Worm (Caenorhabditis elegans): ENCODE data around the gene C17B7.9.

Gene C17B7.9

DNA sequence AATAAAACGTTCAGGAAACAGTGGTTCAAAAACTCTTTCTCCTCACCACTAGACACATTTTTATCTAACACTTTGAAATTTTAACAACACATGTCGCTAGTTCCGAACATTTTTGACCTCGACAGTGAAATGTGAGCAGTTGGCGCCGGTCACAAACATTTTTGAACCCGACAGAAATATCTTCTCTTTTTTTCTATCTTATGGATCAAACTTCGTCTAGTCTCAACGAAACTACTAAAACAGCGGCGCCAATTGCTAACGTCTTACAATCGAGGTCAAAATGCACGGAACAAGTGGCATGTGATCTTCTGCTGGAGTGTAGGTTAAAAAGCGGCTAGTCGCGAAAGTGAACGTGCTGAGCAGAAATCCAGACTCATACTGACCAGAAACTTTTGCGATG is 12.1 kb upstream of the C17B7.9 start (continued):
- no peak for TF ChIP-seq F49E8.2 (tag; optimal IDR thresholded peaks at IDR 0.05; ENCODE audit: borderline replicate concordance)
- no peak for TF ChIP-seq lin-29 (GFP tag; IDR thresholded peaks at IDR 0.05)
- TF ChIP-seq spr-1 (tag; optimal IDR thresholded peaks at IDR 0.05), result no peak
- no peak for TF ChIP-seq nhr-42 (GFP tag; IDR thresholded peaks at IDR 0.05)
- TF ChIP-seq dpl-1 (GFP tag; optimal IDR thresholded peaks at IDR 0.05), result no peak
- no peak for TF ChIP-seq sdz-12 (GFP tag; optimal IDR thresholded peaks at IDR 0.05)
- no peak for TF ChIP-seq gei-8 (GFP tag; optimal IDR thresholded peaks at IDR 0.05)
- TF ChIP-seq F37D6.2 (tag; optimal IDR thresholded peaks at IDR 0.05), result no peak
- no peak for TF ChIP-seq nhr-10 (tag; optimal IDR thresholded peaks at IDR 0.05)
- 0 out of 2 replicates have a peak, but pooled peaks have one; percentile 75 for TF ChIP-seq ceh-20 (GFP tag; IDR thresholded peaks at IDR 0.05)
- no peak for TF ChIP-seq saeg-2 (GFP tag; IDR thresholded peaks at IDR 0.05)
- TF ChIP-seq set-16 (GFP tag; IDR thresholded peaks at IDR 0.05), result no peak
- no peak for TF ChIP-seq fos-1 (tag; optimal IDR thresholded peaks at IDR 0.05)
- no peak for TF ChIP-seq mes-2 (tag; optimal IDR thresholded peaks at IDR 0.05; ENCODE audit: poor library complexity, severe bottlenecking)
- TF ChIP-seq F10B5.3 (tag; optimal IDR thresholded peaks at IDR 0.05), result no peak
- no peak for TF ChIP-seq ctbp-1 (GFP tag; IDR thresholded peaks at IDR 0.05)
- no peak for TF ChIP-seq aly-2 (tag; optimal IDR thresholded peaks at IDR 0.05)
- no peak for TF ChIP-seq egl-43 (GFP tag; IDR thresholded peaks at IDR 0.05)
- TF ChIP-seq ztf-7 (tag; optimal IDR thresholded peaks at IDR 0.05), result no peak
- no peak for TF ChIP-seq vab-7 (GFP tag; IDR thresholded peaks at IDR 0.05)
- no peak for TF ChIP-seq T20F7.1 (GFP tag; optimal IDR thresholded peaks at IDR 0.05)
- no peak for TF ChIP-seq pqm-1 (tag; optimal IDR thresholded peaks at IDR 0.05)
- no peak for TF ChIP-seq mep-1 (tag; optimal IDR thresholded peaks at IDR 0.05)
- TF ChIP-seq unc-62 (GFP tag; optimal IDR thresholded peaks at IDR 0.05 in 1 of 2), result peak in 1 of 2 experiments; percentile 88
- TF ChIP-seq unc-62 (tag; optimal IDR thresholded peaks at IDR 0.05), result no peak
- no peak for TF ChIP-seq ces-1 (GFP tag; optimal IDR thresholded peaks at IDR 0.05)
- TF ChIP-seq ceh-32 (tag; optimal IDR thresholded peaks at IDR 0.05; ENCODE audit: poor library complexity), result no peak
- TF ChIP-seq egl-27 (tag; optimal IDR thresholded peaks at IDR 0.05), result no peak
- no peak for TF ChIP-seq cey-2 (tag; optimal IDR thresholded peaks at IDR 0.05; ENCODE audit: borderline replicate concordance, insufficient read depth)
- peak; percentile 17 for TF ChIP-seq hlh-30 (tag; optimal IDR thresholded peaks at IDR 0.05; ENCODE audit: insufficient read depth)
- TF ChIP-seq snpc-1.2 (GFP tag; IDR thresholded peaks at IDR 0.05), result no peak
- no peak for TF ChIP-seq mdl-1 (tag; optimal IDR thresholded peaks at IDR 0.05)
- no peak for TF ChIP-seq snpc-4 (tag; optimal IDR thresholded peaks at IDR 0.05)
- no peak for TF ChIP-seq fkh-10 (GFP tag; optimal IDR thresholded peaks at IDR 0.05)
- no peak for TF ChIP-seq lin-15B (tag; optimal IDR thresholded peaks at IDR 0.05)
- no peak for TF ChIP-seq zip-2 (tag; optimal IDR thresholded peaks at IDR 0.05)

ce11 chrV:3342504-3342903 is 10.6 kb upstream of the C17B7.9 start, which contains the start of gene C17B7.3:
Gene C17B7.3 (plus strand): TSS chrV:3342804.
- TF ChIP-seq daf-16 (GFP tag; optimal IDR thresholded peaks at IDR 0.05) (no peak), daf-16 (tag; optimal IDR thresholded peaks at IDR 0.05) (no peak), dpl-1 (GFP tag; optimal IDR thresholded peaks at IDR 0.05) (no peak), lsy-2 (tag; optimal IDR thresholded peaks at IDR 0.05) (no peak), nhr-6 (tag; optimal IDR thresholded peaks at IDR 0.05) (no peak)

- TF ChIP-seq zip-2 (tag; optimal IDR thresholded peaks at IDR 0.05), result no peak
- no peak for TF ChIP-seq dve-1 (tag; optimal IDR thresholded peaks at IDR 0.05; ENCODE audit: insufficient read depth)
- TF ChIP-seq pqm-1 (tag; optimal IDR thresholded peaks at IDR 0.05), result no peak
- no peak for TF ChIP-seq lin-15B (tag; optimal IDR thresholded peaks at IDR 0.05)
- TF ChIP-seq lin-29 (GFP tag; IDR thresholded peaks at IDR 0.05), result no peak
- TF ChIP-seq R02D3.7 (tag; optimal IDR thresholded peaks at IDR 0.05), result no peak
- no peak for TF ChIP-seq nhr-42 (GFP tag; IDR thresholded peaks at IDR 0.05)
- TF ChIP-seq zag-1 (tag; optimal IDR thresholded peaks at IDR 0.05), result no peak
- TF ChIP-seq ceh-62 (tag; optimal IDR thresholded peaks at IDR 0.05), result no peak
- TF ChIP-seq jun-1 (tag; optimal IDR thresholded peaks at IDR 0.05), result no peak
- TF ChIP-seq attf-4 (tag; optimal IDR thresholded peaks at IDR 0.05), result no peak
- TF ChIP-seq saeg-2 (GFP tag; IDR thresholded peaks at IDR 0.05), result no peak
- TF ChIP-seq unc-130 (GFP tag; optimal IDR thresholded peaks at IDR 0.05), result no peak
- no peak for TF ChIP-seq set-16 (GFP tag; IDR thresholded peaks at IDR 0.05)
- TF ChIP-seq F49E8.2 (tag; optimal IDR thresholded peaks at IDR 0.05; ENCODE audit: borderline replicate concordance), result no peak
- TF ChIP-seq skn-1 (tag; optimal IDR thresholded peaks at IDR 0.05), result no peak
These were observed 10.0 kb upstream of the C17B7.9 start, which contains the start of gene C17B7.10 for ce11 chrV:3341906-3342305. Gene C17B7.10 (minus strand): TSS chrV:3342006.

Measured in whole organism, L4 larva.